Worm (Caenorhabditis elegans): ENCODE results near the gene acr-18.

Gene acr-18

ce11 chrV:15553869-15554268, 5.1 kb downstream of the acr-18 start (continued):
- TF ChIP-seq lir-1 (GFP tag; conservative IDR thresholded peaks at IDR 0.05): 0 out of 2 replicates have a peak, but pooled peaks have one; percentile 37
- no peak for TF ChIP-seq snpc-4 (GFP tag; optimal IDR thresholded peaks at IDR 0.05)
- peak in 2 of 4 experiments; percentile 20 to 57 for TF ChIP-seq snpc-4 (tag; optimal IDR thresholded peaks at IDR 0.05)
- TF ChIP-seq madf-6 (GFP tag; IDR thresholded peaks at IDR 0.05): peak; percentile 61
- TF ChIP-seq lsy-27 (tag; optimal IDR thresholded peaks at IDR 0.05; ENCODE audit: borderline replicate concordance, insufficient read depth): peak; percentile 22
- peak; percentile 52 for TF ChIP-seq D2030.7 (GFP tag; IDR thresholded peaks at IDR 0.05)
- peak; percentile 78 for TF ChIP-seq B0261.1 (tag; optimal IDR thresholded peaks at IDR 0.05)
- TF ChIP-seq athp-1 (tag; optimal IDR thresholded peaks at IDR 0.05): peak; percentile 9
- TF ChIP-seq T26A5.8 (tag; optimal IDR thresholded peaks at IDR 0.05): no peak
- peak; percentile 77; the same call in 1 of the 2 replicates for TF ChIP-seq lin-26 (GFP tag; IDR thresholded peaks at IDR 0.05)
- TF ChIP-seq egl-44 (GFP tag; IDR thresholded peaks at IDR 0.05): no peak
- peak; percentile 35 for TF ChIP-seq ZK185.1 (tag; optimal IDR thresholded peaks at IDR 0.05; ENCODE audit: poor library complexity, severe bottlenecking)
- TF ChIP-seq bed-2 (GFP tag; IDR thresholded peaks at IDR 0.05): no peak

- no peak for TF ChIP-seq pha-4 (tag; optimal IDR thresholded peaks at IDR 0.05)
- TF ChIP-seq ztf-3 (GFP tag; optimal IDR thresholded peaks at IDR 0.05): no peak
- peak; percentile 17 for TF ChIP-seq ceh-27 (GFP tag; optimal IDR thresholded peaks at IDR 0.05)
- no peak for TF ChIP-seq F39B2.1 (GFP tag; IDR thresholded peaks at IDR 0.05)
- no peak for TF ChIP-seq nfya-1 (tag; optimal IDR thresholded peaks at IDR 0.05; ENCODE audit: borderline replicate concordance, insufficient read depth)
- TF ChIP-seq ztf-22 (GFP tag; optimal IDR thresholded peaks at IDR 0.05): peak; percentile 36
- no peak for TF ChIP-seq attf-6 (GFP tag; IDR thresholded peaks at IDR 0.05)
- TF ChIP-seq C06A6.2 (GFP tag; conservative IDR thresholded peaks at IDR 0.05): no peak
- TF ChIP-seq B0035.1 (tag; optimal IDR thresholded peaks at IDR 0.05): peak; percentile 31
- TF ChIP-seq B0019.2 (GFP tag; conservative IDR thresholded peaks at IDR 0.05): no peak
- TF ChIP-seq ceh-91 (GFP tag; IDR thresholded peaks at IDR 0.05): no peak; the same call in 1 of the 2 replicates
- peak; percentile 81 for TF ChIP-seq die-1 (tag; optimal IDR thresholded peaks at IDR 0.05)
- TF ChIP-seq akir-1 (GFP tag; optimal IDR thresholded peaks at IDR 0.05): no peak
- TF ChIP-seq Y79H2A.3 (GFP tag; conservative IDR thresholded peaks at IDR 0.05): no peak
- no peak for TF ChIP-seq egl-18 (GFP tag; IDR thresholded peaks at IDR 0.05)
- TF ChIP-seq madf-6 (GFP tag; IDR thresholded peaks at IDR 0.05): peak; percentile 44
- TF ChIP-seq attf-5 (GFP tag; optimal IDR thresholded peaks at IDR 0.05): peak; percentile 51
- TF ChIP-seq ztf-18 (tag; optimal IDR thresholded peaks at IDR 0.05): peak; percentile 57
- no peak for TF ChIP-seq madf-3 (GFP tag; IDR thresholded peaks at IDR 0.05)
- TF ChIP-seq D2030.7 (GFP tag; IDR thresholded peaks at IDR 0.05): peak; percentile 70
- TF ChIP-seq mcd-1 (GFP tag; IDR thresholded peaks at IDR 0.05): peak; percentile 63
- peak; percentile 30; the same call in 1 of the 2 replicates for TF ChIP-seq C17E4.6 (GFP tag; IDR thresholded peaks at IDR 0.05)
- peak; percentile 47 for TF ChIP-seq lin-40 (tag; optimal IDR thresholded peaks at IDR 0.05)
- TF ChIP-seq nhr-120 (GFP tag; IDR thresholded peaks at IDR 0.05): no peak
- TF ChIP-seq repo-1 (tag; optimal IDR thresholded peaks at IDR 0.05): peak; percentile 2
- peak; percentile 60 for TF ChIP-seq chd-7 (tag; optimal IDR thresholded peaks at IDR 0.05)
- peak; percentile 24 for TF ChIP-seq unc-130 (GFP tag; optimal IDR thresholded peaks at IDR 0.05)
- TF ChIP-seq Y56A3A.18 (GFP tag; IDR thresholded peaks at IDR 0.05): peak; percentile 84; the same call in 1 of the 2 replicates
- no peak for TF ChIP-seq ekl-4 (GFP tag; IDR thresholded peaks at IDR 0.05)
- peak; percentile 58 for TF ChIP-seq F23B12.7 (tag; optimal IDR thresholded peaks at IDR 0.05; ENCODE audit: insufficient read depth)
- peak; percentile 67 for TF ChIP-seq snpc-1.3 (tag; optimal IDR thresholded peaks at IDR 0.05; ENCODE audit: insufficient read depth)
- peak; percentile 80 for TF ChIP-seq rpc-1 (optimal IDR thresholded peaks at IDR 0.05)
- peak; percentile 85 for TF ChIP-seq rpc-1 (tag; optimal IDR thresholded peaks at IDR 0.05)
- peak; percentile 75; the same call in 1 of the 2 replicates for TF ChIP-seq ztf-28 (GFP tag; IDR thresholded peaks at IDR 0.05)
- no peak for TF ChIP-seq F22D6.2 (tag; optimal IDR thresholded peaks at IDR 0.05)
- TF ChIP-seq unc-62 (GFP tag; optimal IDR thresholded peaks at IDR 0.05): no peak
Observed at ce11 chrV:15551642-15552041, 7.3 kb downstream of the acr-18 start.
